Worm (Caenorhabditis elegans): ENCODE results near the gene Y5H2B.3.

The Y5H2B.3 gene

DNA sequence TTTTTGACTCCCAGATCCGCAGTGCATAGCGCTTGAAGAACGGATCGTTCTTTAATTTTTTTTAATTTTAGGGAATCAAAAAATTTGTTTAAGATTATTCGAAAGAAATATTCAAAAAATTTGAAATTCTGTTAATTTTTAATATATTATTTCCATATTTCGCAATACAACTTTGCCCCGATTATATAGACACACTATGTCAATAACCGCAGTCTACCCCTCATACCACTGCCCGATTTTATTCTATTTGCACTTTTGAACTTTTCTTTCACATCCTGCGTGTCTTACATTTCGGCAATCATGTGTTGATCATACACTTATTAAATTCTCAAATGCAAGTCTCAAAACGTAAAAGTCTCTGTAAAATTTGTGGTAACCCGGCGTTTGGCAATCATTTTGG lies 30.7 kb downstream of the Y5H2B.3 start, which contains the start of gene nhr-56 (continued):
- TF ChIP-seq fkh-10 (GFP tag; optimal IDR thresholded peaks at IDR 0.05) (no peak), sox-4 (tag; optimal IDR thresholded peaks at IDR 0.05) (no peak), nhr-71 (tag; optimal IDR thresholded peaks at IDR 0.05) (peak; percentile 62), nhr-20 (tag; optimal IDR thresholded peaks at IDR 0.05) (peak; percentile 80), irx-1 (tag; optimal IDR thresholded peaks at IDR 0.05) (no peak), lin-39 (tag; optimal IDR thresholded peaks at IDR 0.05) (no peak), nhr-11 (tag; optimal IDR thresholded peaks at IDR 0.05) (no peak), xbp-1 (tag; optimal IDR thresholded peaks at IDR 0.05) (no peak), ces-1 (GFP tag; optimal IDR thresholded peaks at IDR 0.05) (no peak), aha-1 (tag; optimal IDR thresholded peaks at IDR 0.05) (no peak), tbx-2 (tag; optimal IDR thresholded peaks at IDR 0.05) (no peak), unc-86 (tag; optimal IDR thresholded peaks at IDR 0.05) (no peak), fkh-4 (tag; optimal IDR thresholded peaks at IDR 0.05; ENCODE audit: borderline replicate concordance) (no peak), ets-5 (GFP tag; IDR thresholded peaks at IDR 0.05) (no peak), nhr-19 (GFP tag; conservative IDR thresholded peaks at IDR 0.05) (peak; percentile 14; the same call in 1 of the 2 replicates), unc-62 (GFP tag; optimal IDR thresholded peaks at IDR 0.05) (no peak), efl-3 (GFP tag; optimal IDR thresholded peaks at IDR 0.05) (no peak), hlh-4 (tag; optimal IDR thresholded peaks at IDR 0.05) (no peak), pax-3 (tag; optimal IDR thresholded peaks at IDR 0.05) (no peak), ceh-90 (tag; optimal IDR thresholded peaks at IDR 0.05) (no peak), unc-130 (tag; optimal IDR thresholded peaks at IDR 0.05) (no peak), egl-13 (tag; optimal IDR thresholded peaks at IDR 0.05) (no peak), skn-1 (tag; optimal IDR thresholded peaks at IDR 0.05) (peak; percentile 66), egl-27 (tag; optimal IDR thresholded peaks at IDR 0.05) (no peak), ztf-11 (tag; optimal IDR thresholded peaks at IDR 0.05) (no peak), lin-14 (GFP tag; optimal IDR thresholded peaks at IDR 0.05) (no peak), mep-1 (tag; optimal IDR thresholded peaks at IDR 0.05) (peak; percentile 60), ama-1 (optimal IDR thresholded peaks at IDR 0.05) (no peak), lin-15B (tag; optimal IDR thresholded peaks at IDR 0.05) (no peak), swsn-7 (tag; optimal IDR thresholded peaks at IDR 0.05) (peak; percentile 32), ceh-8 (GFP tag; optimal IDR thresholded peaks at IDR 0.05) (no peak), vab-15 (tag; optimal IDR thresholded peaks at IDR 0.05) (no peak), isw-1 (GFP tag; IDR thresholded peaks at IDR 0.05) (no peak), ztf-4 (tag; optimal IDR thresholded peaks at IDR 0.05) (no peak), lir-3 (tag; optimal IDR thresholded peaks at IDR 0.05; ENCODE audit: poor library complexity) (no peak), snu-23 (GFP tag; optimal IDR thresholded peaks at IDR 0.05) (peak; percentile 56), dsc-1 (tag; optimal IDR thresholded peaks at IDR 0.05) (no peak)

DNA sequence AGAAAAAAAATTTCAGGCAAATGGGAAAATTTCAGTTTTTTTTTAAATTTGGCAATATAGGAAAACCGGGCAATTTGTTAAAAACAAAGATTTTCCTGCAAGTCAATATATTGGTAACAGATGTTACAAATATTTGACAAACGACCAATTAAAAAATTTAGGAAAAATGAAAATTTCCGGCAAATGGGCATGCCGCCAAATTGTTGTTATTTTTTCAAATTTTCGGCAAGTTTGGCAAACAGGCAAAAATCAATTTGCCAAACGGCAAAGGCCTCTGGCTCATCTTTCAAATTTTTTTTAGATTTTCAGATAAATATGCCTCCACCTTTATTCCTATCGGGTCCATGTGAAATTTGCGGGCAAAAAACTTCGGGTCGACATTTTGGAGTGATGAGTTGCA lies 33.7 kb downstream of the Y5H2B.3 start, which contains the start of gene nhr-128:
Gene nhr-128 (plus strand): TSS at position 301 of the 400 bp plus-strand sequence.
- no peak for TF ChIP-seq sup-37 (GFP tag; optimal IDR thresholded peaks at IDR 0.05)
- no peak for TF ChIP-seq unc-62 (GFP tag; optimal IDR thresholded peaks at IDR 0.05)
- no peak for TF ChIP-seq ztf-4 (tag; optimal IDR thresholded peaks at IDR 0.05)
- no peak for TF ChIP-seq xbp-1 (tag; optimal IDR thresholded peaks at IDR 0.05)
- no peak for TF ChIP-seq jun-1 (tag; optimal IDR thresholded peaks at IDR 0.05)

DNA sequence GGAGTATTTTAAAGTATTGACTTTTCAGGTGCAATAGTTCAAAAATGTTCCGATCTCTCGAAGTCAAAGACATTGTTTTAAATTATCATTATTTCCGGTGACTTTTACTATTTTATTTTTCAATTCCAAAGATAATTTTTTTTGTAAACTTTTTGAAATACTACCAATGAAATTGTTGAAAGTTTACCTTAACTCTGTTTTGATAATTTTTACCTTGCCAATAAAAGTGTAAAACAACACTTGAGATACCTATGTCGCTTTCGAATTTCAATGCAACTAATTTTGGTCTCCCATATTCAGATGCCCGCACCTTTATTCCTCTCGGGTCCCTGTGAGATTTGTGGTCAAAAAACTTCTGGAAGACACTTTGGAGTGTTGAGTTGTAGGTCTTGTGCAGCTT lies 37.0 kb downstream of the Y5H2B.3 start, which contains the start of gene nhr-103:
Gene nhr-103 (plus strand): TSS at position 301 of the 400 bp plus-strand sequence.
- TF ChIP-seq nhr-90 (tag; optimal IDR thresholded peaks at IDR 0.05; ENCODE audit: poor library complexity) (no peak), fos-1 (tag; optimal IDR thresholded peaks at IDR 0.05) (no peak), rnt-1 (tag; optimal IDR thresholded peaks at IDR 0.05) (no peak), C34B4.2 (tag; optimal IDR thresholded peaks at IDR 0.05) (no peak), vab-15 (tag; optimal IDR thresholded peaks at IDR 0.05) (no peak), sox-4 (tag; optimal IDR thresholded peaks at IDR 0.05) (no peak), ceh-88 (GFP tag; IDR thresholded peaks at IDR 0.05) (no peak), F16B12.6 (tag; optimal IDR thresholded peaks at IDR 0.05) (no peak), efl-1 (optimal IDR thresholded peaks at IDR 0.05) (no peak), efl-1 (GFP tag; optimal IDR thresholded peaks at IDR 0.05 in 1 of 2) (no peak), ceh-8 (GFP tag; optimal IDR thresholded peaks at IDR 0.05) (no peak), ces-1 (GFP tag; optimal IDR thresholded peaks at IDR 0.05) (no peak), sptf-1 (tag; optimal IDR thresholded peaks at IDR 0.05) (no peak)

All from whole organism, L1 larva.